Worm (Caenorhabditis elegans) whole organism, late embryonic: ENCODE data around the gene srg-22.

Experiments used
- K02D7.2 ChIP-seq: sonication (generic microtip); optimal IDR thresholded peaks from 2 replicates; lab custom pipeline; 2017; ENCODE audit warnings: mild to moderate bottlenecking, missing genetic modification characterization, missing compliant biosample characterization
- T23F11.4 ChIP-seq: fragments of 200-800 bp; sonication (Bioruptor generic); optimal IDR thresholded peaks from 2 replicates; lab custom pipeline; 2018; ENCODE audit warnings: mild to moderate bottlenecking, missing genetic modification characterization, missing compliant biosample characterization
- ahr-1 ChIP-seq: sonication (generic microtip); optimal IDR thresholded peaks from 2 replicates; lab custom pipeline; 2016; ENCODE audit warnings: missing genetic modification characterization, missing compliant biosample characterization
- ceh-14 ChIP-seq: sonication (generic microtip); optimal IDR thresholded peaks from 2 replicates; lab custom pipeline; 2016; ENCODE audit warnings: missing genotype, missing genetic modification characterization, missing compliant biosample characterization
- ceh-2 ChIP-seq: sonication (generic microtip); optimal IDR thresholded peaks from 2 replicates; lab custom pipeline; 2016; ENCODE audit warnings: missing genotype, missing genetic modification characterization, missing compliant biosample characterization
- ceh-24 ChIP-seq: sonication (generic microtip); optimal IDR thresholded peaks from 2 replicates; lab custom pipeline; 2016; ENCODE audit warnings: mild to moderate bottlenecking, missing genetic modification characterization, missing compliant biosample characterization
- ceh-31 ChIP-seq: sonication (generic microtip); optimal IDR thresholded peaks from 2 replicates; lab custom pipeline; 2016; ENCODE audit warnings: missing genetic modification characterization, missing compliant biosample characterization
- ceh-9 ChIP-seq: sonication (generic microtip); optimal IDR thresholded peaks from 2 replicates; lab custom pipeline; 2016; ENCODE audit warnings: mild to moderate bottlenecking, missing genetic modification characterization, inconsistent platforms, missing compliant biosample characterization
- che-1 ChIP-seq: sonication (generic microtip); optimal IDR thresholded peaks from 2 replicates; lab custom pipeline; 2016; ENCODE audit warnings: mild to moderate bottlenecking, missing genetic modification characterization, missing compliant biosample characterization
- elt-4 ChIP-seq: sonication (generic microtip); optimal IDR thresholded peaks from 2 replicates; lab custom pipeline; 2016; ENCODE audit warnings: missing genetic modification characterization, missing compliant biosample characterization
- eyg-1 ChIP-seq: sonication (generic microtip); optimal IDR thresholded peaks from 2 replicates; lab custom pipeline; 2016; ENCODE audit warnings: missing genotype, missing genetic modification characterization, missing compliant biosample characterization
- fkh-10 ChIP-seq: fragments of 150-350 bp; optimal IDR thresholded peaks from 2 replicates; lab custom pipeline; 2014; ENCODE audit warnings: missing biosample characterization, missing genetic modification reagents, missing genetic modification characterization
- fkh-6 ChIP-seq: sonication (generic microtip); optimal IDR thresholded peaks from 2 replicates; lab custom pipeline; 2016; ENCODE audit warnings: missing genetic modification characterization, missing compliant biosample characterization
- gmeb-2 ChIP-seq: sonication (generic microtip); optimal IDR thresholded peaks from 2 replicates; lab custom pipeline; 2016; ENCODE audit warnings: missing genetic modification characterization, inconsistent platforms, missing compliant biosample characterization
- hlh-15 ChIP-seq: sonication (generic microtip); optimal IDR thresholded peaks from 2 replicates; lab custom pipeline; 2016; ENCODE audit warnings: missing genetic modification characterization, missing compliant biosample characterization
- odd-2 ChIP-seq: sonication (generic microtip); optimal IDR thresholded peaks from 2 replicates; lab custom pipeline; 2017; ENCODE audit warnings: antibody characterized with exemption, mild to moderate bottlenecking, missing genetic modification characterization, missing compliant biosample characterization
- pat-9 ChIP-seq: fragments of 200-800 bp; sonication (Bioruptor generic); optimal IDR thresholded peaks from 2 replicates; lab custom pipeline; 2018; ENCODE audit warnings: mild to moderate bottlenecking, missing genetic modification characterization, moderate library complexity, missing compliant biosample characterization
- pha-2 ChIP-seq: sonication (generic microtip); optimal IDR thresholded peaks from 2 replicates; lab custom pipeline; 2017; ENCODE audit warnings: mild to moderate bottlenecking, missing genetic modification characterization, missing compliant biosample characterization
- pha-4 ChIP-seq: fragments of 150-350 bp; optimal IDR thresholded peaks from 2 replicates; lab custom pipeline; 2018; ENCODE audit warnings: missing biosample characterization, missing genetic modification reagents, missing genetic modification characterization
- rnt-1 ChIP-seq: sonication (generic microtip); optimal IDR thresholded peaks from 2 replicates; lab custom pipeline; 2016; ENCODE audit warnings: missing genetic modification characterization, missing compliant biosample characterization
- zip-5 ChIP-seq: sonication (generic microtip); optimal IDR thresholded peaks from 2 replicates; lab custom pipeline; 2016; ENCODE audit warnings: missing genetic modification characterization, missing compliant biosample characterization
- ztf-16 ChIP-seq: sonication (generic microtip); optimal IDR thresholded peaks from 2 replicates; lab custom pipeline; 2017; ENCODE audit warnings: missing genetic modification characterization, missing compliant biosample characterization

srg-22 gene

DNA sequence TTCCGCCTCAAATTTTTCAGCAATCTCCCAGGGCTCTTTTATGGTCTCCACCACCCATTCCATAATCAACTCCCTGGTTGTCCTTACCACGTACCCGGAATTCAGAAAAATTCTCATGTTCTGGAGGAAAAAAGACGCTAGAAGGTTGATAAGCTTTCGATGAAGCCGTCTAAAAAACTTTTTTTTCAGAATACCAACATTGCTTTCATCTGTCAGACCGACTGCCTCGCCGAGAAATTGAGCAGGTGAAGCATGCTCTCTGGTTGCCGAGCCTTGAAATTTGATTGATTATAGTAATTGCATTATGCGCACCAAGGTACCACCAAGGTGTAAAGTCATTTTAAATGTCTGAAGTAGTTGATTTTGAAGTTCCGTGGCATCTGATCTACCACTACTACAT is 47.4 kb downstream of the srg-22 start, which contains the start of gene sri-30:
Gene sri-30 (plus strand): TSS at position 301 of the 400 bp plus-strand sequence.
- TF ChIP-seq ceh-31 = no peak
- no peak for TF ChIP-seq pha-4 (tag; lab: Kevin White, UChicago)
- no peak for TF ChIP-seq zip-5 (tag; lab: Kevin White, UChicago)

- TF ChIP-seq elt-4 (tag; lab: Kevin White, UChicago) (peak; percentile 29), gmeb-2 (tag; lab: Kevin White, UChicago) (no peak)
Observed at ce11 chrII:3045422-3045821, 47.8 kb downstream of the srg-22 start.

ce11 chrII:3044023-3044422 is 49.2 kb downstream of the srg-22 start, which contains the start of gene sri-29:
TSS of gene sri-29 (plus strand) at chrII:3044323.
- TF ChIP-seq fkh-6 (no peak), ceh-14 (tag; lab: Kevin White, UChicago) (no peak), K02D7.2 (tag; lab: Kevin White, UChicago) (no peak), ceh-31 (no peak), fkh-10 (GFP tag; lab: Kevin White, UChicago) (no peak), zip-5 (tag; lab: Kevin White, UChicago) (no peak), che-1 (tag; lab: Kevin White, UChicago) (no peak), ahr-1 (tag; lab: Kevin White, UChicago) (no peak), ceh-9 (no peak), hlh-15 (no peak), rnt-1 (tag; lab: Kevin White, UChicago) (no peak), odd-2 (tag; lab: Kevin White, UChicago) (no peak), ceh-24 (tag; lab: Kevin White, UChicago) (no peak)
- TF ChIP-seq, all 69 proteins: peak for 0

ce11 chrII:3043358-3043757 is 49.9 kb downstream of the srg-22 start, which contains the start of gene B0454.8:
TSS of gene B0454.8 (minus strand) at chrII:3043458.
- TF ChIP-seq T23F11.4 (GFP tag; lab: Kevin White, UChicago) = no peak
- no peak for TF ChIP-seq ahr-1 (tag; lab: Kevin White, UChicago)
- no peak for TF ChIP-seq ztf-16 (tag; lab: Kevin White, UChicago)
- no peak for TF ChIP-seq pat-9 (tag; lab: Kevin White, UChicago)
- no peak for TF ChIP-seq eyg-1 (tag; lab: Kevin White, UChicago)
- TF ChIP-seq ceh-2 (tag; lab: Kevin White, UChicago) = no peak
- TF ChIP-seq ceh-31 = no peak
- TF ChIP-seq pha-2 (tag; lab: Kevin White, UChicago) = no peak
- TF ChIP-seq hlh-15 = no peak
